7 worm cellular contexts compared by ENCODE assay signal in genomic region chrIII:5423665-5424133, ce11.
TF ChIP-seq lines count a peak whose summit lies in the region.

TSS of gene dnj-24 (minus strand) at chrIII:5424083.

TF ChIP-seq in whole organism, L1 larva, 84 proteins besides CTCF, POLR2A, EP300 and RAD21 (continues in another document):
- TF ChIP-seq skn-1 (tag; optimal IDR thresholded peaks at IDR 0.05; lab: Kevin White, UChicago) (no peak), isw-1 (GFP tag; IDR thresholded peaks at IDR 0.05; lab: Robert Waterston, UW) (no peak), unc-86 (tag; optimal IDR thresholded peaks at IDR 0.05; lab: Kevin White, UChicago) (no peak), snu-23 (GFP tag; optimal IDR thresholded peaks at IDR 0.05; lab: Kevin White, UChicago) (no peak), nhr-84 (tag; optimal IDR thresholded peaks at IDR 0.05; lab: Kevin White, UChicago) (no peak), F16B12.6 (tag; optimal IDR thresholded peaks at IDR 0.05; lab: Kevin White, UChicago) (no peak), efl-3 (GFP tag; optimal IDR thresholded peaks at IDR 0.05; lab: Kevin White, UChicago) (no peak), irx-1 (tag; optimal IDR thresholded peaks at IDR 0.05; lab: Kevin White, UChicago) (no peak), unc-98 (GFP tag; IDR thresholded peaks at IDR 0.05; lab: Robert Waterston, UW) (no peak), C16A3.4 (tag; optimal IDR thresholded peaks at IDR 0.05; lab: Kevin White, UChicago) (no peak), dsc-1 (tag; optimal IDR thresholded peaks at IDR 0.05; lab: Kevin White, UChicago) (no peak), sptf-1 (tag; optimal IDR thresholded peaks at IDR 0.05; lab: Kevin White, UChicago) (no peak), ztf-11 (tag; optimal IDR thresholded peaks at IDR 0.05; lab: Kevin White, UChicago) (no peak), xbp-1 (tag; optimal IDR thresholded peaks at IDR 0.05; lab: Kevin White, UChicago) (no peak)

TF ChIP-seq in whole organism, L2 larva, 48 proteins besides CTCF, POLR2A, EP300 and RAD21:
- TF ChIP-seq skn-1 (tag; optimal IDR thresholded peaks at IDR 0.05; lab: Kevin White, UChicago) (no peak), sma-3 (GFP tag; optimal IDR thresholded peaks at IDR 0.05; lab: Kevin White, UChicago) (peak; percentile 4), mab-5 (tag; optimal IDR thresholded peaks at IDR 0.05; lab: Kevin White, UChicago) (no peak), egl-27 (tag; optimal IDR thresholded peaks at IDR 0.05; lab: Kevin White, UChicago) (no peak), fos-1 (tag; optimal IDR thresholded peaks at IDR 0.05; lab: Kevin White, UChicago) (no peak), mdl-1 (tag; optimal IDR thresholded peaks at IDR 0.05; lab: Kevin White, UChicago) (no peak), ceh-16 (tag; optimal IDR thresholded peaks at IDR 0.05; lab: Kevin White, UChicago) (peak; percentile 1), nhr-21 (tag; optimal IDR thresholded peaks at IDR 0.05; lab: Kevin White, UChicago) (no peak)

TF ChIP-seq in whole organism, L3 larva, 47 proteins besides CTCF, POLR2A, EP300 and RAD21:
- peak; percentile 35 for TF ChIP-seq nhr-43 (tag; optimal IDR thresholded peaks at IDR 0.05; lab: Kevin White, UChicago; ENCODE audit: poor library complexity, severe bottlenecking)
- no peak for TF ChIP-seq unc-62 (GFP tag; optimal IDR thresholded peaks at IDR 0.05; lab: Kevin White, UChicago)
- no peak for TF ChIP-seq eor-1 (tag; optimal IDR thresholded peaks at IDR 0.05; lab: Kevin White, UChicago)
- TF ChIP-seq snpc-4 (tag; optimal IDR thresholded peaks at IDR 0.05; lab: Kevin White, UChicago), result no peak
- peak; percentile 36 for TF ChIP-seq nhr-23 (tag; optimal IDR thresholded peaks at IDR 0.05; lab: Kevin White, UChicago)
- TF ChIP-seq nhr-25 (tag; optimal IDR thresholded peaks at IDR 0.05; lab: Kevin White, UChicago), result peak; percentile 73

TF ChIP-seq in whole organism, L4 larva, 104 proteins besides CTCF, POLR2A, EP300 and RAD21 (continues in another document):
- no peak for TF ChIP-seq ama-1 (optimal IDR thresholded peaks at IDR 0.05; lab: Kevin White, UChicago)
- TF ChIP-seq zag-1 (tag; optimal IDR thresholded peaks at IDR 0.05; lab: Kevin White, UChicago), result no peak
- TF ChIP-seq php-3 (GFP tag; IDR thresholded peaks at IDR 0.05; lab: Robert Waterston, UW), result no peak
- TF ChIP-seq mxl-3 (GFP tag; optimal IDR thresholded peaks at IDR 0.05; lab: Kevin White, UChicago), result no peak
- TF ChIP-seq sdz-12 (GFP tag; optimal IDR thresholded peaks at IDR 0.05; lab: Kevin White, UChicago), result no peak
- no peak for TF ChIP-seq fos-1 (tag; optimal IDR thresholded peaks at IDR 0.05; lab: Kevin White, UChicago)
- TF ChIP-seq hlh-11 (tag; optimal IDR thresholded peaks at IDR 0.05; lab: Kevin White, UChicago), result peak; percentile 31
- no peak for TF ChIP-seq nhr-111 (GFP tag; optimal IDR thresholded peaks at IDR 0.05; lab: Kevin White, UChicago)
- no peak for TF ChIP-seq ztf-7 (tag; optimal IDR thresholded peaks at IDR 0.05; lab: Kevin White, UChicago)
- TF ChIP-seq dmd-8 (GFP tag; IDR thresholded peaks at IDR 0.05; lab: Robert Waterston, UW), result 0 out of 2 replicates have a peak, but pooled peaks have one; percentile 38
- no peak for TF ChIP-seq mxl-2 (GFP tag; conservative IDR thresholded peaks at IDR 0.05; lab: Robert Waterston, UW)
- 0 out of 2 replicates have a peak, but pooled peaks have one; percentile 23 for TF ChIP-seq nhr-42 (GFP tag; IDR thresholded peaks at IDR 0.05; lab: Robert Waterston, UW)
- no peak for TF ChIP-seq zip-2 (tag; optimal IDR thresholded peaks at IDR 0.05; lab: Kevin White, UChicago)
- TF ChIP-seq aha-1 (tag; lab: Kevin White, UChicago), result peak; percentile 12
- no peak for TF ChIP-seq unc-39 (tag; optimal IDR thresholded peaks at IDR 0.05; lab: Kevin White, UChicago)
- TF ChIP-seq dmd-6 (GFP tag; IDR thresholded peaks at IDR 0.05; lab: Robert Waterston, UW), result no peak
- TF ChIP-seq unc-130 (GFP tag; optimal IDR thresholded peaks at IDR 0.05; lab: Kevin White, UChicago), result no peak
- no peak for TF ChIP-seq F37D6.2 (tag; optimal IDR thresholded peaks at IDR 0.05; lab: Kevin White, UChicago)

TF ChIP-seq in whole organism, early embryonic, 17 proteins besides CTCF, POLR2A, EP300 and RAD21:
- TF ChIP-seq tbx-11 (GFP tag; IDR thresholded peaks at IDR 0.05; lab: Robert Waterston, UW), result no peak
- TF ChIP-seq flt-1 (GFP tag; IDR thresholded peaks at IDR 0.05; lab: Robert Waterston, UW), result no peak
- peak; percentile 5 for TF ChIP-seq hmg-4 (GFP tag; optimal IDR thresholded peaks at IDR 0.05; lab: Kevin White, UChicago)
TF ChIP-seq in whole organism, early embryonic: peak in this region for 1.

TF ChIP-seq in whole organism, late embryonic, 69 proteins besides CTCF, POLR2A, EP300 and RAD21:
- TF ChIP-seq fkh-10 (GFP tag; optimal IDR thresholded peaks at IDR 0.05; lab: Kevin White, UChicago) (no peak), pax-1 (tag; optimal IDR thresholded peaks at IDR 0.05; lab: Kevin White, UChicago) (peak; percentile 6), tbx-2 (tag; optimal IDR thresholded peaks at IDR 0.05; lab: Kevin White, UChicago) (no peak)

TF ChIP-seq in whole organism, mixed stage, embryonic, 35 proteins besides CTCF, POLR2A, EP300 and RAD21:
- TF ChIP-seq lsy-2 (tag; optimal IDR thresholded peaks at IDR 0.05; lab: Kevin White, UChicago), result no peak
- TF ChIP-seq nhr-28 (tag; optimal IDR thresholded peaks at IDR 0.05; lab: Kevin White, UChicago), result no peak
- TF ChIP-seq ham-2 (GFP tag; optimal IDR thresholded peaks at IDR 0.05; lab: Kevin White, UChicago), result peak; percentile 50
- TF ChIP-seq ceh-39 (tag; optimal IDR thresholded peaks at IDR 0.05; lab: Kevin White, UChicago), result no peak
- no peak for TF ChIP-seq pha-4 (tag; optimal IDR thresholded peaks at IDR 0.05; lab: Kevin White, UChicago)
- no peak for TF ChIP-seq sem-2 (GFP tag; optimal IDR thresholded peaks at IDR 0.05; lab: Kevin White, UChicago)
TF ChIP-seq in whole organism, mixed stage, embryonic: peak in this region for 1.

Comparison
In these comparisons a context has a peak if more than half of its experiments do, and no peak if none do; other contexts are left out.
1. Of the 29 proteins assayed by ChIP-seq in both whole organism, L4 larva and whole organism, L1 larva: peak only in whole organism, L4 larva: aha-1 and nhr-28; only in whole organism, L1 larva: none; in both: none; in neither: 27.